Worm (Caenorhabditis elegans) whole organism, late embryonic: ENCODE data around the gene F33C8.2.

Source experiments
- ceh-2 ChIP-seq: sonication (generic microtip); optimal IDR thresholded peaks from 2 replicates; lab custom pipeline; 2016; ENCODE audit warnings: missing genotype, missing genetic modification characterization, missing compliant biosample characterization
- ceh-9 ChIP-seq: sonication (generic microtip); optimal IDR thresholded peaks from 2 replicates; lab custom pipeline; 2016; ENCODE audit warnings: mild to moderate bottlenecking, missing genetic modification characterization, inconsistent platforms, missing compliant biosample characterization

- TF ChIP-seq ceh-2 = no peak
- no peak for TF ChIP-seq ceh-9
Measured at ce11 chrX:14692905-14693304, 28.3 kb upstream of the F33C8.2 start, which contains the start of gene sox-3.
